Fruit fly (Drosophila melanogaster) S2 (cell line): ENCODE results near the gene Pph13.

Experiments
- CG8478 ChIP-seq: fragments of >200 bp; optimal IDR thresholded peaks from 2 replicates; lab custom pipeline; 2018
- CTCF ChIP-seq, 2 experiments: fragments of >200 bp; optimal IDR thresholded peaks; 2 replicates each; lab custom pipeline; 2018

DNA sequence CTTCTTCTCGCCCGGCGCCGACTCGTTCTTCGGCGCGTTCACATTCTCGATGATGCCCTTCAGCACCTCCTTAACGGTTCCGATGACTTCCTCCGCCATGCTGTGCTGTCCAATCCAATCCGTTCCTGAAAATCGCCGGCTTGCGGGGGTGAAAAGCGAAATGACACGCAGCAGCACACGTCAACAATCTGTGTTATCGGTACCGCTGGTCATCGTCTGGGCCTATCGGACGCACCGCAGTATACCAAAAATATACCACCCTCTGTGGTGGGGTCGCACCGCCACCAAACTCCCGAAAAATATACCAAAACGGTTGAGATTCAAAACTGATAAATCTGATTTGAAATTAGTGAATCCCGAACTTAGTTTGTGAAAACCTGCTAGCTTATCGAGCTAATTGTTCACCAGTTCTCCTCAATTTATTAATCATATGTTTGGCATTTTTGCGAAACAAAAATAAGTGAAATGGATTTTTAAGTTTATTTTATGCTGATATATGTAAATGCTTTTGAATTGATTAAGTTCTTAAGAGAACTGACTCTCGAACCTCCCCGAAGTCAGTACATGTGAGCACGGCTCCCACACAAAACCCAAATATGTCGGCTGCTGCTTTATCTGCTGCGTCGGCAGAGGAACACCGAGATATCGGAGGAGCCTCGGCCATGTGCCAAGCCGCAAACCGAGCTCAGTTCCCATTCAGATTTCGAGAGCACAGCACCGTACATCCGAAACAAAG is 32.7 kb upstream of the Pph13 start, which contains the start of the genes Spp and nAChRbeta3:
- TF ChIP-seq CG8478 (lab: Kevin White, UChicago) (no peak), CTCF (optimal IDR thresholded peaks at IDR 0.05; lab: Kevin White, UChicago) (peak in 1 of 2 experiments; percentile 24)
